Worm (Caenorhabditis elegans) whole organism, mixed stage, embryonic: ENCODE results near the gene chdh-1.

ENCODE experiments used
- M03D4.4 ChIP-seq: sonication (generic microtip); optimal IDR thresholded peaks from 2 replicates; lab custom pipeline; 2017; ENCODE audit warnings: mild to moderate bottlenecking, missing genetic modification characterization, missing compliant biosample characterization
- blmp-1 ChIP-seq: fragments of 150-350 bp; optimal IDR thresholded peaks from 2 replicates; lab custom pipeline; 2014; ENCODE audit warnings: missing biosample characterization, missing genetic modification characterization
- ceh-39 ChIP-seq: fragments of 150-350 bp; optimal IDR thresholded peaks from 2 replicates; lab custom pipeline; 2014; ENCODE audit warnings: missing biosample characterization, missing genetic modification characterization
- ceh-43 ChIP-seq: fragments of 200-800 bp; sonication (Bioruptor generic); optimal IDR thresholded peaks from 2 replicates; lab custom pipeline; 2018; ENCODE audit warnings: mild to moderate bottlenecking, missing genetic modification characterization, moderate library complexity, missing compliant biosample characterization
- ceh-83 ChIP-seq: fragments of 200-800 bp; sonication (Bioruptor generic); optimal IDR thresholded peaks from 2 replicates; lab custom pipeline; 2018; ENCODE audit warnings: mild to moderate bottlenecking, missing genetic modification characterization, missing compliant biosample characterization
- cnd-1 ChIP-seq: fragments of 200-800 bp; sonication (Bioruptor generic); optimal IDR thresholded peaks from 2 replicates; lab custom pipeline; 2018; ENCODE audit warnings: mild to moderate bottlenecking, missing genetic modification characterization, missing compliant biosample characterization
- drap-1 ChIP-seq: fragments of 200-800 bp; sonication (Bioruptor generic); optimal IDR thresholded peaks from 3 replicates; lab custom pipeline; 2018; ENCODE audit warnings: mild to moderate bottlenecking, missing genetic modification characterization, missing compliant biosample characterization
- elt-1 ChIP-seq: sonication (generic microtip); optimal IDR thresholded peaks from 2 replicates; lab custom pipeline; 2017; ENCODE audit warnings: missing genetic modification characterization, mild to moderate bottlenecking, missing compliant biosample characterization, antibody characterized with exemption, moderate library complexity, borderline replicate concordance; ENCODE audit not compliant: insufficient read depth
- elt-3 ChIP-seq: fragments of 150-350 bp; optimal IDR thresholded peaks from 2 replicates; lab custom pipeline; 2014; ENCODE audit warnings: missing biosample characterization, missing genetic modification characterization
- ham-2 ChIP-seq: fragments of 200-800 bp; sonication (Bioruptor generic); optimal IDR thresholded peaks from 2 replicates; lab custom pipeline; 2018; ENCODE audit warnings: mild to moderate bottlenecking, missing genetic modification characterization, missing compliant biosample characterization
- lin-32 ChIP-seq: fragments of 200-800 bp; sonication (Bioruptor generic); optimal IDR thresholded peaks from 2 replicates; lab custom pipeline; 2018; ENCODE audit warnings: mild to moderate bottlenecking, missing genetic modification characterization, missing compliant biosample characterization
- lsy-2 ChIP-seq: fragments of 150-350 bp; optimal IDR thresholded peaks from 2 replicates; lab custom pipeline; 2014; ENCODE audit warnings: missing biosample characterization, missing genetic modification characterization
- mab-5 ChIP-seq: fragments of 150-350 bp; optimal IDR thresholded peaks from 2 replicates; lab custom pipeline; 2014; ENCODE audit warnings: missing biosample characterization, missing genetic modification characterization
- mep-1 ChIP-seq: fragments of 150-350 bp; optimal IDR thresholded peaks from 2 replicates; lab custom pipeline; 2017; ENCODE audit warnings: missing biosample characterization, missing genetic modification reagents, missing genetic modification characterization, inconsistent platforms
- mls-2 ChIP-seq: sonication (generic microtip); optimal IDR thresholded peaks from 2 replicates; lab custom pipeline; 2016; ENCODE audit warnings: mild to moderate bottlenecking, missing genetic modification characterization, moderate library complexity, missing compliant biosample characterization
- nhr-12 ChIP-seq: fragments of 150-350 bp; optimal IDR thresholded peaks from 2 replicates; lab custom pipeline; 2014; ENCODE audit warnings: missing biosample characterization, missing genetic modification characterization
- nhr-2 ChIP-seq: fragments of 150-350 bp; optimal IDR thresholded peaks from 2 replicates; lab custom pipeline; 2014; ENCODE audit warnings: missing biosample characterization, missing genetic modification characterization
- nhr-237 ChIP-seq: fragments of 150-350 bp; optimal IDR thresholded peaks from 2 replicates; lab custom pipeline; 2014; ENCODE audit warnings: missing biosample characterization, missing genetic modification characterization
- nhr-28 ChIP-seq: fragments of 150-350 bp; optimal IDR thresholded peaks from 2 replicates; lab custom pipeline; 2014; ENCODE audit warnings: missing biosample characterization, missing genetic modification characterization
- pha-4 ChIP-seq: fragments of 150-350 bp; optimal IDR thresholded peaks from 2 replicates; lab custom pipeline; 2018; ENCODE audit warnings: missing biosample characterization, missing genetic modification reagents, missing genetic modification characterization
- sem-2 ChIP-seq: fragments of 200-800 bp; sonication (Bioruptor generic); optimal IDR thresholded peaks from 2 replicates; lab custom pipeline; 2018; ENCODE audit warnings: mild to moderate bottlenecking, missing genetic modification characterization, missing compliant biosample characterization
- snpc-4 ChIP-seq: fragments of 150-350 bp; optimal IDR thresholded peaks from 2 replicates; lab custom pipeline; 2014; ENCODE audit warnings: missing biosample characterization, missing genetic modification characterization
- tbx-8 ChIP-seq: fragments of 200-800 bp; sonication (Bioruptor generic); optimal IDR thresholded peaks from 2 replicates; lab custom pipeline; 2018; ENCODE audit warnings: mild to moderate bottlenecking, missing genetic modification characterization, moderate library complexity, missing compliant biosample characterization
- unc-120 ChIP-seq: sonication (generic microtip); optimal IDR thresholded peaks from 2 replicates; lab custom pipeline; 2017; ENCODE audit warnings: missing genetic modification characterization, missing compliant biosample characterization; ENCODE audit not compliant: poor library complexity, severe bottlenecking
- unc-39 ChIP-seq: fragments of 150-350 bp; optimal IDR thresholded peaks from 2 replicates; lab custom pipeline; 2014; ENCODE audit warnings: missing biosample characterization, missing genetic modification characterization
- unc-62 ChIP-seq: fragments of 150-350 bp; optimal IDR thresholded peaks from 2 replicates; lab custom pipeline; 2014; ENCODE audit warnings: missing biosample characterization, missing genetic modification reagents, missing genetic modification characterization
- zip-8 ChIP-seq: fragments of 150-350 bp; optimal IDR thresholded peaks from 2 replicates; lab custom pipeline; 2014; ENCODE audit warnings: missing biosample characterization, missing genetic modification characterization
- ztf-11 ChIP-seq: fragments of 150-350 bp; optimal IDR thresholded peaks from 2 replicates; lab custom pipeline; 2014; ENCODE audit warnings: missing biosample characterization, missing genetic modification characterization

chdh-1 gene

DNA sequence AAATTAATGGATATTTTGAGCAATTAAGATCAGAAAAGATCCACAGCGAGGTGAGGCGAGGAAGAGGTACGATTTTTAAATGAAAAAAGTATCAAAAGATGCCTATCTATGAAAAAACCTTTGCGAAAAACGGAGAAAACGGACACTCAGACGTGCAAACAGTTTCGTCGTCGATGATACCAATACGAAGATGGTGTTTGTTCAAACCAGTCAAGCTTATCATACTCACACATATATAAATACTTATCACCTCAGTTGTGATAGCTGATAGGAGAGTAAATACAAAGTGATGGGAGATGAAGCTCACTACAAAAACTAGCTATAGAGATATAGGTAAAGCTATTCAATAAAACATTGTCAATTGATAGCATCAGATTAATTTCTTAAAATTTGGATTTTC is 18.9 kb downstream of the chdh-1 start:
- TF ChIP-seq zip-8 (tag; lab: Kevin White, UChicago) (no peak), unc-120 (no peak), ham-2 (GFP tag; lab: Kevin White, UChicago) (no peak), cnd-1 (tag; lab: Kevin White, UChicago) (no peak), ceh-39 (tag; lab: Kevin White, UChicago) (no peak)

DNA sequence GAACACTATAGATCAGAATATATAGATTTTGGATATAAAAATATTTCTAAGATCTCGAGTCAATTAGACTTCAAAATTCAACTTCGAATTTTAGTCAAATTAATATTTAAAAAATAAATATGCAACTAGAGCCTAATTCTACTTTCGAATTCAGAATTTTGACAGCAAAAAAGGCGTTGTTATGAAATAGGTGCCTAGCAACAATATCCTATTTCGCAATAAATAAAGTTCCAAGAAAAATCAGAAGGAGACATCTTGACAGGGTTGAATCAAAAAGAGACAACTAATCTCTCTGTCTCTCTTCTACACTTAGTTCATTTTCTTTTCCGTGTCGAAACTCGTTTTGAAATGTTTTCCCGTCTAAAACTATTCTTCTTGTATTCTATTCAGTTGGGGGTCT is 23.4 kb downstream of the chdh-1 start:
- TF ChIP-seq cnd-1 (tag; lab: Kevin White, UChicago) (no peak), nhr-12 (tag; lab: Kevin White, UChicago) (no peak), nhr-28 (tag; lab: Kevin White, UChicago) (no peak), ceh-39 (tag; lab: Kevin White, UChicago) (no peak), snpc-4 (tag; lab: Kevin White, UChicago) (no peak), ceh-43 (GFP tag; lab: Kevin White, UChicago) (no peak), mab-5 (no peak), unc-120 (no peak), unc-39 (tag; lab: Kevin White, UChicago) (no peak), nhr-2 (no peak), zip-8 (tag; lab: Kevin White, UChicago) (no peak), mls-2 (no peak), mep-1 (tag; lab: Kevin White, UChicago) (no peak), tbx-8 (no peak), pha-4 (tag; lab: Kevin White, UChicago) (no peak), unc-62 (no peak), elt-3 (tag; lab: Kevin White, UChicago) (no peak), nhr-237 (tag; lab: Kevin White, UChicago) (no peak), M03D4.4 (tag; lab: Kevin White, UChicago) (no peak)

DNA sequence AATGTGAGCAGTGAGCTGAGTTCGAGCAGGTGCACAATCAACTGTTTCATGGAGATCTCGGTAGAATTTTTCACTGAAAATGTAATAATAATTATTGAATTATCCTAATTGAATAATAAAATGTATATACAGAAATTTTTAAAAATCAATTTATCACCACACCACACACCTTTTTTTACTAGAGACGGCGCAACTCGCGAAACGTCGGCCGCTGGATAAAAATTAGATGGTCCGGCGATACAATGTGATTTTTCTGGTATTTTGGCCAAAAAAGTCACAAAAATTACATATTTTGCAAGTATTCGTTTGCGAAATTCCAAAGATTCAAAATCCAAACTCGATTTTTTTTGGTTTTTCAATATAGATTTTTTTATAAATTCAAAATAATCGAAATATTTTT is 27.9 kb downstream of the chdh-1 start:
- no peak for TF ChIP-seq nhr-28 (tag; lab: Kevin White, UChicago)
- TF ChIP-seq drap-1 = no peak
- no peak for TF ChIP-seq ztf-11 (tag; lab: Kevin White, UChicago)
- no peak for TF ChIP-seq ham-2 (GFP tag; lab: Kevin White, UChicago)
- TF ChIP-seq tbx-8 = no peak
- no peak for TF ChIP-seq unc-39 (tag; lab: Kevin White, UChicago)
- no peak for TF ChIP-seq lsy-2 (tag; lab: Kevin White, UChicago)
- no peak for TF ChIP-seq cnd-1 (tag; lab: Kevin White, UChicago)
- TF ChIP-seq mab-5 = no peak
- TF ChIP-seq snpc-4 (tag; lab: Kevin White, UChicago) = no peak
- no peak for TF ChIP-seq mls-2
- TF ChIP-seq mep-1 (tag; lab: Kevin White, UChicago) = no peak
- no peak for TF ChIP-seq nhr-12 (tag; lab: Kevin White, UChicago)
- no peak for TF ChIP-seq sem-2 (GFP tag; lab: Kevin White, UChicago)
- no peak for TF ChIP-seq unc-62
- TF ChIP-seq, all 35 proteins: peak for 0

DNA sequence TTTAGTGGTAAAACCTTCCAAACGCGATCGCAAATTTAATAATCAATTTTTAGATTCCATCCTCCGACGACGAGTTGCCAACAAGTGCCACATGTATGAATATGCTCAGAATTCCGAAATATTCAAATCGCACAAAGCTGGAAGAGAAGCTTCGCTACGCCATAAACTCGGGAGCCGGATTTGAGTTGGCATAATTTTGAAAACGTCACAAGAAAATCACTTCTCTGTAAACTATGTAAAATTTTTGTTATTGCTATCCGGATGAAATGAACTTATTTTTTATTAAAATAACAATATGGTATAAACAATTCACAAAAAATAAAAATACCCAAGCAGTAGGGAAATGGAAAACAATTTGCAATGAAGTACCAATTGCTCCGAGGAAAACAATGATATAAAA is 29.9 kb downstream of the chdh-1 start:
- TF ChIP-seq elt-1 (tag; lab: Kevin White, UChicago) = no peak
- TF ChIP-seq lin-32 = no peak
- no peak for TF ChIP-seq ham-2 (GFP tag; lab: Kevin White, UChicago)
- no peak for TF ChIP-seq tbx-8
- no peak for TF ChIP-seq ceh-83 (GFP tag; lab: Kevin White, UChicago)
- TF ChIP-seq unc-120 = no peak
- TF ChIP-seq, all 35 proteins: peak for 0

DNA sequence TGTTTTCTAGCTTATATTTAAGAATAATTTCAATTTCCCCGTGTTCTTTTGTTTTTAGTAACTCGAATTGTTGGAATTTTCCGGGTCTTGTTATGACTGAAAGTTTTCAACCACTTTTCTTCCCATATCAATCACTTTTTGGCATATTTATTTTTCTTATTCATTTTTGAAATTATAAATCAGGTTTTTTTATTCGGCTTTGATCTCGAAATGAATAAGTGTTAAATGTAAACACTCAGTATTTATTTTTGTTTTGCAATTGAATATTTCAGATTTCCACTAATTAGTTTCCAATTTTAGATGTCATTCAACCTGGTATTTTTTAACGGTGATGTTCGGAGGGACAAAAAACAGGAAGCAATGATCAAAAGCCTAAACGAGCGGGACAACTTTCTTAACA is 34.2 kb downstream of the chdh-1 start, which contains the start of gene etc-1:
Gene etc-1 (plus strand): TSS at position 301 of the 400 bp plus-strand sequence.
- no peak for TF ChIP-seq M03D4.4 (tag; lab: Kevin White, UChicago)
- TF ChIP-seq blmp-1 (tag; lab: Kevin White, UChicago) = no peak
- TF ChIP-seq ham-2 (GFP tag; lab: Kevin White, UChicago) = no peak
- TF ChIP-seq nhr-12 (tag; lab: Kevin White, UChicago) = no peak
- TF ChIP-seq, all 35 proteins: peak for 0

DNA sequence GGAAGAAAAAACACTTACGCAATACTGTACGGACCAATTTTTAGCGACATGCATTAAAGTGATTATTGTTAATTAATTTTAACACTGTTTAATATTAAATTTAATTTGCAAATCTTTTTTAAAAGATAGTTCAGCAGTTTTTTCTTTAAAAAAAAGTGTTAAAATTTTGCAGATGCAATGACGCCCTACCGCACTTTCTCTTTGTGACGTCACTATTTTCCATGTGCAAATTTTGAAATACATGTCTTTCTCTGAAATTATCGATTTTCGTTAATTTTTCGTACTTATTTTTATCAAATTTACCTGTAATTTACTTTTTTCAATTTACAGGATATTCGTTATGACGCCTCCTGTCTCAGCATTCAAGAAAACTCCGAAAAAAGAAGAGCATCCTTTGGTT is 37.2 kb downstream of the chdh-1 start, which contains the start of the genes piga-1 and eif-2Bepsilon:
Gene piga-1 (minus strand): TSS at position 174 of the 400 bp plus-strand sequence.
Gene eif-2Bepsilon (plus strand): TSS at position 331 of the 400 bp plus-strand sequence.
- TF ChIP-seq zip-8 (tag; lab: Kevin White, UChicago) (peak; percentile 56), lin-32 (no peak)
